Fruit fly (Drosophila melanogaster) whole organism, embryonic: ENCODE measurements around the gene RpS20.

Experiments used
- Bgb ChIP-seq: fragments of 200-800 bp; sonication (Bioruptor generic); IDR thresholded peaks from 2 replicates; pipeline ENCODE4 v1.3.6; 2022; ENCODE audit warnings: missing biosample characterization, missing genetic modification characterization; ENCODE audit not compliant: partially characterized antibody
- CG12104 ChIP-seq: fragments of 200-800 bp; sonication (Bioruptor generic); optimal IDR thresholded peaks from 3 replicates; lab custom pipeline; 2016; ENCODE audit warnings: missing biosample characterization, missing genetic modification characterization
- CG12155 ChIP-seq: fragments of 200-800 bp; sonication (Bioruptor generic); optimal IDR thresholded peaks from 3 replicates; lab custom pipeline; 2016; ENCODE audit warnings: missing biosample characterization, missing genetic modification characterization
- CG12391 ChIP-seq: fragments of 200-800 bp; sonication (Bioruptor generic); optimal IDR thresholded peaks from 3 replicates; lab custom pipeline; 2018; ENCODE audit warnings: missing biosample characterization, mild to moderate bottlenecking, missing genetic modification characterization, moderate library complexity
- CG14710 ChIP-seq: fragments of 200-800 bp; sonication (Bioruptor generic); optimal IDR thresholded peaks from 3 replicates; lab custom pipeline; 2019; ENCODE audit warnings: missing biosample characterization, mild to moderate bottlenecking, missing genetic modification characterization, moderate library complexity
- CG15073 ChIP-seq: fragments of 200-800 bp; sonication (Bioruptor generic); optimal IDR thresholded peaks from 2 replicates; lab custom pipeline; 2016; ENCODE audit warnings: missing biosample characterization, missing genetic modification characterization
- CG17359 ChIP-seq: fragments of 200-800 bp; sonication (Bioruptor generic); optimal IDR thresholded peaks from 3 replicates; lab custom pipeline; 2018; ENCODE audit warnings: missing biosample characterization, mild to moderate bottlenecking, missing genetic modification characterization, moderate library complexity
- CG17802 ChIP-seq: fragments of 200-800 bp; sonication (Bioruptor generic); optimal IDR thresholded peaks from 2 replicates; lab custom pipeline; 2018; ENCODE audit warnings: missing biosample characterization, mild to moderate bottlenecking, missing genetic modification characterization, moderate library complexity
- CG18764 ChIP-seq: fragments of 200-800 bp; sonication (Bioruptor generic); optimal IDR thresholded peaks from 3 replicates; lab custom pipeline; 2016; ENCODE audit warnings: missing biosample characterization, missing genetic modification characterization
- CG2875 ChIP-seq: fragments of 200-800 bp; sonication (Bioruptor generic); optimal IDR thresholded peaks from 2 replicates; lab custom pipeline; 2017; ENCODE audit warnings: missing biosample characterization, mild to moderate bottlenecking, missing genetic modification characterization, missing genetic modification reagents
- CG32532 ChIP-seq: fragments of 200-800 bp; sonication (Bioruptor generic); IDR thresholded peaks from 2 replicates; pipeline ENCODE4 v1.3.6; 2022; ENCODE audit warnings: missing biosample characterization, missing genetic modification characterization
- CG34224 ChIP-seq: fragments of 200-800 bp; sonication (Bioruptor generic); IDR thresholded peaks from 3 replicates; pipeline ENCODE4 v1.3.6; 2022; ENCODE audit warnings: missing biosample characterization, missing genetic modification characterization; ENCODE audit not compliant: partially characterized antibody
- CG34422 ChIP-seq: fragments of 200-800 bp; sonication (Bioruptor generic); IDR thresholded peaks from 3 replicates; pipeline ENCODE4 v1.3.6; 2022; ENCODE audit warnings: missing biosample characterization, missing genetic modification characterization
- CG4820 ChIP-seq: fragments of 200-800 bp; sonication (Bioruptor generic); optimal IDR thresholded peaks from 3 replicates; lab custom pipeline; 2016; ENCODE audit warnings: missing biosample characterization, missing genetic modification characterization
- CG6813 ChIP-seq: fragments of 200-800 bp; sonication (Bioruptor generic); optimal IDR thresholded peaks from 2 replicates; lab custom pipeline; 2017; ENCODE audit warnings: missing biosample characterization, missing genetic modification characterization, mild to moderate bottlenecking, moderate library complexity, missing genetic modification reagents
- CG7271 ChIP-seq: fragments of 200-800 bp; sonication (Bioruptor generic); optimal IDR thresholded peaks from 2 replicates; lab custom pipeline; 2018; ENCODE audit warnings: missing biosample characterization, mild to moderate bottlenecking, missing genetic modification characterization, moderate library complexity
- CG7357 ChIP-seq: fragments of 200-800 bp; sonication (Bioruptor generic); IDR thresholded peaks from 3 replicates; pipeline ENCODE4 v1.3.6; 2022; ENCODE audit warnings: missing biosample characterization, missing genetic modification characterization
- CG8359 ChIP-seq: fragments of 200-800 bp; sonication (Bioruptor generic); optimal IDR thresholded peaks from 2 replicates; lab custom pipeline; 2017; ENCODE audit warnings: missing biosample characterization, mild to moderate bottlenecking, missing genetic modification characterization, borderline replicate concordance
- CHES-1-like ChIP-seq: fragments of 200-800 bp; sonication (Bioruptor generic); optimal IDR thresholded peaks from 2 replicates; lab custom pipeline; 2016; ENCODE audit warnings: missing biosample characterization, missing genetic modification characterization
- CoRest ChIP-seq: fragments of 200-800 bp; sonication (Bioruptor generic); optimal IDR thresholded peaks from 3 replicates; lab custom pipeline; 2018; ENCODE audit warnings: missing biosample characterization, mild to moderate bottlenecking, missing genetic modification characterization, moderate library complexity
- D19A ChIP-seq: fragments of 200-800 bp; optimal IDR thresholded peaks from 3 replicates; lab custom pipeline; 2019; ENCODE audit warnings: missing biosample characterization, mild to moderate bottlenecking, missing genetic modification characterization, moderate library complexity
- Doc3 ChIP-seq: fragments of 200-800 bp; sonication (Bioruptor generic); IDR thresholded peaks from 3 replicates; pipeline ENCODE4 v1.3.6; 2022; ENCODE audit warnings: missing biosample characterization, missing genetic modification characterization; ENCODE audit not compliant: partially characterized antibody
- Fer3 ChIP-seq: fragments of 200-800 bp; sonication (Bioruptor generic); optimal IDR thresholded peaks from 2 replicates; lab custom pipeline; 2018; ENCODE audit warnings: missing biosample characterization, mild to moderate bottlenecking, missing genetic modification characterization, moderate library complexity
- Gug ChIP-seq: fragments of 200-800 bp; sonication (Bioruptor generic); IDR thresholded peaks from 4 replicates; pipeline ENCODE4 v1.3.6; 2022; ENCODE audit warnings: missing biosample characterization, missing genetic modification characterization
- H15 ChIP-seq: fragments of 200-800 bp; sonication (Bioruptor generic); IDR thresholded peaks from 3 replicates; pipeline ENCODE4 v1.3.6; 2022; ENCODE audit warnings: missing biosample characterization, missing genetic modification characterization
- HHEX ChIP-seq: fragments of 200-800 bp; sonication (Bioruptor generic); optimal IDR thresholded peaks from 3 replicates; lab custom pipeline; 2017; ENCODE audit warnings: missing biosample characterization, mild to moderate bottlenecking, missing genetic modification characterization, missing genetic modification reagents
- HmgZ ChIP-seq: fragments of 200-800 bp; sonication (Bioruptor generic); optimal IDR thresholded peaks from 2 replicates; lab custom pipeline; 2018; ENCODE audit warnings: missing biosample characterization, mild to moderate bottlenecking, missing genetic modification characterization
- Hr51 ChIP-seq, 2 experiments: fragments of 200-800 bp; sonication (Bioruptor generic); optimal IDR thresholded peaks; 2 replicates in 1 of 2; 3 replicates in 1 of 2; lab custom pipeline; 2016 to 2018; ENCODE audit warnings: missing biosample characterization in 2 of 2, missing genetic modification characterization in 2 of 2, mild to moderate bottlenecking in 1 of 2, moderate library complexity in 1 of 2
- NFAT ChIP-seq: fragments of 200-800 bp; sonication (Bioruptor generic); IDR thresholded peaks from 2 replicates; pipeline ENCODE4 v1.3.6; 2022; ENCODE audit warnings: missing biosample characterization, missing genetic modification characterization
- Nf-YA ChIP-seq: fragments of 200-800 bp; sonication (Bioruptor generic); IDR thresholded peaks from 2 replicates; pipeline ENCODE4 v1.3.6; 2022; ENCODE audit warnings: missing biosample characterization, missing genetic modification characterization
- Pdp1 ChIP-seq, 2 experiments: fragments of 200-800 bp; sonication (Bioruptor generic); optimal IDR thresholded peaks; 3 replicates each; lab custom pipeline; 2016; ENCODE audit warnings: missing biosample characterization in 2 of 2, missing genetic modification characterization in 2 of 2, mild to moderate bottlenecking in 1 of 2, moderate library complexity in 1 of 2
- Sox102F ChIP-seq: fragments of 200-800 bp; sonication (Bioruptor generic); optimal IDR thresholded peaks from 2 replicates; lab custom pipeline; 2018; ENCODE audit warnings: missing biosample characterization, mild to moderate bottlenecking, missing genetic modification characterization, moderate library complexity
- ac ChIP-seq: fragments of 200-800 bp; sonication (Bioruptor generic); optimal IDR thresholded peaks from 3 replicates; lab custom pipeline; 2017; ENCODE audit warnings: missing biosample characterization, mild to moderate bottlenecking, missing genetic modification characterization
- al ChIP-seq: fragments of 200-800 bp; sonication (Bioruptor generic); IDR thresholded peaks from 2 replicates; pipeline ENCODE4 v1.3.6; 2022; ENCODE audit warnings: missing biosample characterization, missing genetic modification characterization
- bbx ChIP-seq: fragments of 200-800 bp; sonication (Bioruptor generic); IDR thresholded peaks from 2 replicates; pipeline ENCODE4 v1.3.6; 2022; ENCODE audit warnings: missing biosample characterization, missing genetic modification characterization; ENCODE audit not compliant: partially characterized antibody
- caup ChIP-seq: fragments of 200-800 bp; sonication (Bioruptor generic); optimal IDR thresholded peaks from 3 replicates; lab custom pipeline; 2017; ENCODE audit warnings: missing biosample characterization, mild to moderate bottlenecking, missing genetic modification characterization, moderate library complexity; ENCODE audit not compliant: severe bottlenecking
- crol ChIP-seq: fragments of 200-800 bp; sonication (Bioruptor generic); IDR thresholded peaks from 2 replicates; pipeline ENCODE4 v1.3.6; 2022; ENCODE audit warnings: missing biosample characterization, missing genetic modification characterization
- cwo ChIP-seq: fragments of 200-800 bp; sonication (Bioruptor generic); optimal IDR thresholded peaks from 3 replicates; lab custom pipeline; 2017; ENCODE audit warnings: missing biosample characterization, missing genetic modification characterization, mild to moderate bottlenecking, moderate library complexity, missing genetic modification reagents
- gce ChIP-seq: fragments of 200-800 bp; sonication (Bioruptor generic); IDR thresholded peaks from 3 replicates; pipeline ENCODE4 v1.3.6; 2022; ENCODE audit warnings: missing biosample characterization, missing genetic modification characterization
- hb ChIP-seq: fragments of 200-800 bp; sonication (Bioruptor generic); IDR thresholded peaks from 3 replicates; pipeline ENCODE4 v1.3.6; 2022; ENCODE audit warnings: missing biosample characterization, missing genetic modification characterization; ENCODE audit not compliant: partially characterized antibody
- hkb ChIP-seq, 2 experiments: fragments of 200-800 bp in 1 of 2; fragments of >200 bp in 1 of 2; sonication (Bioruptor generic) in 1 of 2; IDR thresholded peaks in 1 of 2; optimal IDR thresholded peaks in 1 of 2; 2 replicates each; pipeline versions ENCODE4 v1.3.6 to Lab custom; 2017 to 2022; ENCODE audit warnings: missing biosample characterization in 1 of 2, missing genetic modification characterization in 1 of 2
- ind ChIP-seq: fragments of 200-800 bp; sonication (Bioruptor generic); optimal IDR thresholded peaks from 3 replicates; lab custom pipeline; 2016; ENCODE audit warnings: missing biosample characterization, missing genetic modification characterization
- jigr1 ChIP-seq: fragments of 200-800 bp; sonication (Bioruptor generic); IDR thresholded peaks from 3 replicates; pipeline ENCODE4 v1.3.6; 2022; ENCODE audit warnings: missing biosample characterization, missing genetic modification characterization
- lilli ChIP-seq: fragments of 200-800 bp; sonication (Bioruptor generic); optimal IDR thresholded peaks from 3 replicates; lab custom pipeline; 2016; ENCODE audit warnings: missing biosample characterization, missing genetic modification characterization
- ranshi ChIP-seq: fragments of 200-800 bp; sonication (Bioruptor generic); IDR thresholded peaks from 2 replicates; pipeline ENCODE4 v1.3.6; 2022; ENCODE audit warnings: missing biosample characterization, missing genetic modification characterization
- sim ChIP-seq: fragments of 200-800 bp; sonication (Bioruptor generic); IDR thresholded peaks from 2 replicates; pipeline ENCODE4 v1.3.6; 2022; ENCODE audit warnings: missing biosample characterization, missing genetic modification characterization
- zfh1 ChIP-seq: fragments of 200-800 bp; sonication (Bioruptor generic); IDR thresholded peaks from 3 replicates; pipeline ENCODE4 v1.3.6; 2022; ENCODE audit warnings: missing biosample characterization, missing genetic modification characterization

The RpS20 gene

dm6 chr3R:20832689-20833524 lies 10.9 kb downstream of the RpS20 start, which contains the start of gene Synd (continued):
- TF ChIP-seq CG34224 (no peak; the same call in 2 of the 3 replicates), H15 (no peak), NFAT (GFP tag; lab: Robert Waterston, UW) (no peak; the same call in 1 of the 2 replicates), hkb (optimal IDR thresholded peaks at IDR 0.05; lab: Kevin White, UChicago) (no peak), hkb (GFP tag; IDR thresholded peaks at IDR 0.05; lab: Robert Waterston, UW) (no peak), Sox102F (no peak), CHES-1-like (GFP tag; lab: Kevin White, UChicago) (peak; percentile 25), Pdp1 (GFP tag; optimal IDR thresholded peaks at IDR 0.05; lab: Kevin White, UChicago) (peak in 1 of 2 experiments; percentile 91), CG18764 (GFP tag; lab: Kevin White, UChicago) (no peak), crol (0 out of 2 replicates have a peak, but pooled peaks have one; percentile 26), CoRest (tag; lab: Kevin White, UChicago) (no peak), Fer3 (no peak), CG17802 (tag; lab: Kevin White, UChicago) (no peak), ac (GFP tag; lab: Kevin White, UChicago) (no peak), CG7271 (tag; lab: Kevin White, UChicago) (no peak), ind (GFP tag; lab: Kevin White, UChicago) (no peak), bbx (no peak), CG7357 (GFP tag; lab: Robert Waterston, UW) (peak; percentile 24; the same call in 1 of the 3 replicates), D19A (tag; lab: Kevin White, UChicago) (peak; percentile 22), Nf-YA (GFP tag; lab: Robert Waterston, UW) (no peak), CG12391 (tag; lab: Kevin White, UChicago) (no peak), CG2875 (no peak), zfh1 (no peak), CG12104 (GFP tag; lab: Kevin White, UChicago) (peak; percentile 3), Hr51 (GFP tag; optimal IDR thresholded peaks at IDR 0.05; lab: Kevin White, UChicago) (peak in 1 of 2 experiments; percentile 9), al (no peak), CG12155 (GFP tag; lab: Kevin White, UChicago) (no peak), Doc3 (GFP tag; lab: Robert Waterston, UW) (no peak), caup (GFP tag; lab: Kevin White, UChicago) (no peak), CG4820 (no peak), CG17359 (tag; lab: Kevin White, UChicago) (peak; percentile 6), CG14710 (tag; lab: Kevin White, UChicago) (no peak), HmgZ (tag; lab: Kevin White, UChicago) (peak; percentile 28), jigr1 (GFP tag; lab: Robert Waterston, UW) (no peak), CG34422 (GFP tag; lab: Robert Waterston, UW) (peak; percentile 58; the same call in 1 of the 3 replicates), gce (GFP tag; lab: Robert Waterston, UW) (no peak), lilli (peak; percentile 18), CG6813 (GFP tag; lab: Kevin White, UChicago) (peak; percentile 7), hb (GFP tag; lab: Robert Waterston, UW) (0 out of 3 replicates have a peak, but pooled peaks have one; percentile 29), sim (GFP tag; lab: Robert Waterston, UW) (no peak), ranshi (GFP tag; lab: Robert Waterston, UW) (no peak), CG15073 (GFP tag; lab: Kevin White, UChicago) (no peak), Gug (GFP tag; lab: Robert Waterston, UW) (no peak), cwo (peak; percentile 35), CG32532 (peak; percentile 24; the same call in 1 of the 2 replicates), CG8359 (no peak), HHEX (GFP tag; lab: Kevin White, UChicago) (no peak), Bgb (GFP tag; lab: Robert Waterston, UW) (peak; percentile 26; the same call in 1 of the 2 replicates)
